Fruit fly (Drosophila melanogaster) whole organism, embryonic: Measurements from ENCODE around the gene cni.

Experiments used
- B-H2 ChIP-seq: fragments of 200-800 bp; sonication (Bioruptor generic); optimal IDR thresholded peaks from 2 replicates; lab custom pipeline; 2018; ENCODE audit warnings: missing biosample characterization, mild to moderate bottlenecking, missing genetic modification characterization
- CG10209 ChIP-seq: fragments of 200-800 bp; sonication (Bioruptor generic); optimal IDR thresholded peaks from 3 replicates; lab custom pipeline; 2017; ENCODE audit warnings: missing biosample characterization, mild to moderate bottlenecking, missing genetic modification characterization, missing genetic modification reagents
- CG11093 ChIP-seq: fragments of 200-800 bp; sonication (Bioruptor generic); IDR thresholded peaks from 3 replicates; pipeline ENCODE4 v1.3.6; 2022; ENCODE audit warnings: missing biosample characterization, missing genetic modification characterization
- CG11695 ChIP-seq: fragments of 200-800 bp; sonication (Bioruptor generic); IDR thresholded peaks from 3 replicates; pipeline ENCODE4 v1.3.6; 2022; ENCODE audit warnings: missing biosample characterization, missing genetic modification characterization
- CG12219 ChIP-seq: fragments of 200-800 bp; sonication (Bioruptor generic); optimal IDR thresholded peaks from 3 replicates; lab custom pipeline; 2018; ENCODE audit warnings: missing biosample characterization, mild to moderate bottlenecking, missing genetic modification characterization
- CG13296 ChIP-seq: fragments of 200-800 bp; sonication (Bioruptor generic); optimal IDR thresholded peaks from 3 replicates; lab custom pipeline; 2018; ENCODE audit warnings: missing biosample characterization, mild to moderate bottlenecking, missing genetic modification characterization
- CG17328 ChIP-seq: fragments of 200-800 bp; sonication (Bioruptor generic); IDR thresholded peaks from 2 replicates; pipeline ENCODE4 v1.3.6; 2022; ENCODE audit warnings: missing biosample characterization, missing genetic modification characterization
- CG17359 ChIP-seq: fragments of 200-800 bp; sonication (Bioruptor generic); optimal IDR thresholded peaks from 3 replicates; lab custom pipeline; 2018; ENCODE audit warnings: missing biosample characterization, mild to moderate bottlenecking, missing genetic modification characterization, moderate library complexity
- CG17612 ChIP-seq: fragments of 200-800 bp; sonication (Bioruptor generic); IDR thresholded peaks from 2 replicates; pipeline ENCODE4 v1.3.6; 2022; ENCODE audit warnings: missing biosample characterization, missing genetic modification characterization
- CG2712 ChIP-seq: fragments of 200-800 bp; optimal IDR thresholded peaks from 3 replicates; lab custom pipeline; 2019; ENCODE audit warnings: missing biosample characterization, mild to moderate bottlenecking, missing genetic modification characterization, moderate library complexity
- CG3065 ChIP-seq: fragments of 200-800 bp; sonication (Bioruptor generic); optimal IDR thresholded peaks from 2 replicates; lab custom pipeline; 2016; ENCODE audit warnings: missing biosample characterization, missing genetic modification characterization
- CG31224 ChIP-seq: fragments of 200-800 bp; sonication (Bioruptor generic); IDR thresholded peaks from 2 replicates; pipeline ENCODE4 v1.3.6; 2022; ENCODE audit warnings: missing biosample characterization, missing genetic modification characterization
- CG31365 ChIP-seq: fragments of 200-800 bp; sonication (Bioruptor generic); optimal IDR thresholded peaks from 2 replicates; lab custom pipeline; 2018; ENCODE audit warnings: missing biosample characterization, mild to moderate bottlenecking, missing genetic modification characterization
- CG3838 ChIP-seq: fragments of 200-800 bp; sonication (Bioruptor generic); optimal IDR thresholded peaks from 3 replicates; lab custom pipeline; 2016; ENCODE audit warnings: missing biosample characterization, missing genetic modification characterization
- CG4328 ChIP-seq: fragments of 200-800 bp; sonication (Bioruptor generic); optimal IDR thresholded peaks from 3 replicates; lab custom pipeline; 2017; ENCODE audit warnings: missing biosample characterization, missing genetic modification reagents, missing genetic modification characterization
- CG6813 ChIP-seq: fragments of 200-800 bp; sonication (Bioruptor generic); optimal IDR thresholded peaks from 2 replicates; lab custom pipeline; 2017; ENCODE audit warnings: missing biosample characterization, missing genetic modification characterization, mild to moderate bottlenecking, moderate library complexity, missing genetic modification reagents
- CkIIα-i1 ChIP-seq: fragments of 200-800 bp; sonication (Bioruptor generic); IDR thresholded peaks from 2 replicates; pipeline ENCODE4 v1.3.6; 2022; ENCODE audit warnings: missing biosample characterization, missing genetic modification characterization
- Doc3 ChIP-seq: fragments of 200-800 bp; sonication (Bioruptor generic); IDR thresholded peaks from 3 replicates; pipeline ENCODE4 v1.3.6; 2022; ENCODE audit warnings: missing biosample characterization, missing genetic modification characterization; ENCODE audit not compliant: partially characterized antibody
- Ets65A ChIP-seq: fragments of 200-800 bp; sonication (Bioruptor generic); peaks from one replicate; lab custom pipeline; 2016; ENCODE audit warnings: missing biosample characterization, missing genetic modification characterization
- HLH3B ChIP-seq: fragments of 200-800 bp; sonication (Bioruptor generic); IDR thresholded peaks from 2 replicates; pipeline ENCODE4 v1.3.6; 2022; ENCODE audit warnings: missing biosample characterization, missing genetic modification characterization
- Hr3 ChIP-seq: fragments of 200-800 bp; sonication (Bioruptor generic); optimal IDR thresholded peaks from 3 replicates; lab custom pipeline; 2016; ENCODE audit warnings: missing biosample characterization, missing genetic modification characterization
- Lpt ChIP-seq: fragments of >200 bp; optimal IDR thresholded peaks from 2 replicates; lab custom pipeline; 2018; ENCODE audit warnings: missing biosample characterization, missing genetic modification characterization
- Meics ChIP-seq: fragments of 200-800 bp; sonication (Bioruptor generic); optimal IDR thresholded peaks from 2 replicates; lab custom pipeline; 2017; ENCODE audit warnings: missing biosample characterization, mild to moderate bottlenecking, missing genetic modification characterization
- Mrtf ChIP-seq: fragments of 200-800 bp; sonication (Bioruptor generic); IDR thresholded peaks from 3 replicates; pipeline ENCODE4 v1.3.6; 2022; ENCODE audit warnings: missing biosample characterization, missing genetic modification characterization
- NC2α ChIP-seq: fragments of 200-800 bp; sonication (Bioruptor generic); optimal IDR thresholded peaks from 2 replicates; lab custom pipeline; 2016; ENCODE audit warnings: missing biosample characterization, missing genetic modification characterization
- Pdp1 ChIP-seq, 2 experiments: fragments of 200-800 bp; sonication (Bioruptor generic); optimal IDR thresholded peaks; 3 replicates each; lab custom pipeline; 2016; ENCODE audit warnings: missing biosample characterization in 2 of 2, missing genetic modification characterization in 2 of 2, mild to moderate bottlenecking in 1 of 2, moderate library complexity in 1 of 2
- Spps ChIP-seq: fragments of 200-800 bp; sonication (Bioruptor generic); optimal IDR thresholded peaks from 2 replicates; lab custom pipeline; 2018; ENCODE audit warnings: missing biosample characterization, mild to moderate bottlenecking, missing genetic modification characterization
- Stat92E ChIP-seq, 3 experiments: fragments of >200 bp in 2 of 3; fragments of 200-800 bp in 1 of 3; sonication (Bioruptor generic) in 1 of 3; optimal IDR thresholded peaks; 2 replicates each; lab custom pipeline; 2017 to 2019; ENCODE audit warnings: missing biosample characterization in 3 of 3, missing genetic modification characterization in 3 of 3, mild to moderate bottlenecking in 1 of 3, moderate library complexity in 1 of 3
- Tbp ChIP-seq: fragments of >200 bp; optimal IDR thresholded peaks from 2 replicates; lab custom pipeline; 2018; ENCODE audit warnings: missing biosample characterization, missing genetic modification characterization
- Xrp1 ChIP-seq: fragments of 200-800 bp; sonication (Bioruptor generic); IDR thresholded peaks from 2 replicates; pipeline ENCODE4 v1.3.6; 2022; ENCODE audit warnings: missing biosample characterization, missing genetic modification characterization
- ac ChIP-seq: fragments of 200-800 bp; sonication (Bioruptor generic); optimal IDR thresholded peaks from 3 replicates; lab custom pipeline; 2017; ENCODE audit warnings: missing biosample characterization, mild to moderate bottlenecking, missing genetic modification characterization
- bab2 ChIP-seq: fragments of 200-800 bp; sonication (Bioruptor generic); optimal IDR thresholded peaks from 2 replicates; lab custom pipeline; 2016; ENCODE audit warnings: missing biosample characterization, missing genetic modification characterization
- bbx ChIP-seq: fragments of 200-800 bp; sonication (Bioruptor generic); IDR thresholded peaks from 2 replicates; pipeline ENCODE4 v1.3.6; 2022; ENCODE audit warnings: missing biosample characterization, missing genetic modification characterization; ENCODE audit not compliant: partially characterized antibody
- cas ChIP-seq: fragments of 200-800 bp; sonication (Bioruptor generic); IDR thresholded peaks from 2 replicates; pipeline ENCODE4 v1.3.6; 2022; ENCODE audit warnings: missing biosample characterization, missing genetic modification characterization
- croc ChIP-seq: fragments of 200-800 bp; sonication (Bioruptor generic); conservative IDR thresholded peaks from 3 replicates; pipeline ENCODE4 v1.3.6; 2022; ENCODE audit warnings: missing biosample characterization, missing genetic modification characterization
- cwo ChIP-seq: fragments of 200-800 bp; sonication (Bioruptor generic); optimal IDR thresholded peaks from 3 replicates; lab custom pipeline; 2017; ENCODE audit warnings: missing biosample characterization, missing genetic modification characterization, mild to moderate bottlenecking, moderate library complexity, missing genetic modification reagents
- danr ChIP-seq: fragments of 200-800 bp; sonication (Bioruptor generic); IDR thresholded peaks from 2 replicates; pipeline ENCODE4 v1.3.6; 2022; ENCODE audit warnings: missing biosample characterization, missing genetic modification characterization
- disco-r ChIP-seq: fragments of 200-800 bp; sonication (Bioruptor generic); optimal IDR thresholded peaks from 2 replicates; lab custom pipeline; 2016; ENCODE audit warnings: missing biosample characterization, missing genetic modification characterization
- dm ChIP-seq: fragments of 200-800 bp; sonication (Bioruptor generic); optimal IDR thresholded peaks from 3 replicates; lab custom pipeline; 2016; ENCODE audit warnings: missing biosample characterization, missing genetic modification characterization
- ftz-f1 ChIP-seq: fragments of 200-800 bp; sonication (Bioruptor generic); optimal IDR thresholded peaks from 2 replicates; lab custom pipeline; 2016; ENCODE audit warnings: missing biosample characterization, missing genetic modification characterization
- gce ChIP-seq: fragments of 200-800 bp; sonication (Bioruptor generic); IDR thresholded peaks from 3 replicates; pipeline ENCODE4 v1.3.6; 2022; ENCODE audit warnings: missing biosample characterization, missing genetic modification characterization
- gem ChIP-seq: fragments of 200-800 bp; sonication (Bioruptor generic); optimal IDR thresholded peaks from 2 replicates; lab custom pipeline; 2019; ENCODE audit warnings: missing biosample characterization, mild to moderate bottlenecking, missing genetic modification characterization, moderate library complexity
- ham ChIP-seq: fragments of 200-800 bp; sonication (Bioruptor generic); IDR thresholded peaks from 2 replicates; pipeline ENCODE4 v1.3.6; 2022; ENCODE audit warnings: missing biosample characterization, missing genetic modification characterization
- hth ChIP-seq: fragments of >200 bp; optimal IDR thresholded peaks from 2 replicates; lab custom pipeline; 2017; ENCODE audit warnings: inconsistent platforms
- jumu ChIP-seq: fragments of 200-800 bp; sonication (Bioruptor generic); optimal IDR thresholded peaks from 3 replicates; lab custom pipeline; 2016; ENCODE audit warnings: missing biosample characterization, missing genetic modification characterization
- kah ChIP-seq: fragments of 200-800 bp; sonication (Bioruptor generic); optimal IDR thresholded peaks from 2 replicates; lab custom pipeline; 2018; ENCODE audit warnings: missing biosample characterization, mild to moderate bottlenecking, missing genetic modification characterization
- luna ChIP-seq: fragments of 200-800 bp; sonication (Bioruptor generic); optimal IDR thresholded peaks from 2 replicates; lab custom pipeline; 2016; ENCODE audit warnings: missing biosample characterization, missing genetic modification characterization
- mld ChIP-seq: fragments of 200-800 bp; sonication (Bioruptor generic); IDR thresholded peaks from 3 replicates; pipeline ENCODE4 v1.3.6; 2022; ENCODE audit warnings: missing biosample characterization, missing genetic modification characterization; ENCODE audit not compliant: partially characterized antibody
- seq ChIP-seq: fragments of 200-800 bp; sonication (Bioruptor generic); IDR thresholded peaks from 2 replicates; pipeline ENCODE4 v1.3.6; 2022; ENCODE audit warnings: missing biosample characterization, missing genetic modification characterization
- sug ChIP-seq: fragments of 200-800 bp; optimal IDR thresholded peaks from 2 replicates; lab custom pipeline; 2019; ENCODE audit warnings: missing biosample characterization, mild to moderate bottlenecking, missing genetic modification characterization, moderate library complexity
- tgo ChIP-seq: fragments of 200-800 bp; sonication (Bioruptor generic); IDR thresholded peaks from 3 replicates; pipeline ENCODE4 v1.3.6; 2022; ENCODE audit warnings: missing biosample characterization, missing genetic modification characterization
- unpg ChIP-seq: fragments of 200-800 bp; sonication (Bioruptor generic); optimal IDR thresholded peaks from 3 replicates; lab custom pipeline; 2018; ENCODE audit warnings: missing biosample characterization, mild to moderate bottlenecking, missing genetic modification characterization, moderate library complexity

The cni gene

DNA sequence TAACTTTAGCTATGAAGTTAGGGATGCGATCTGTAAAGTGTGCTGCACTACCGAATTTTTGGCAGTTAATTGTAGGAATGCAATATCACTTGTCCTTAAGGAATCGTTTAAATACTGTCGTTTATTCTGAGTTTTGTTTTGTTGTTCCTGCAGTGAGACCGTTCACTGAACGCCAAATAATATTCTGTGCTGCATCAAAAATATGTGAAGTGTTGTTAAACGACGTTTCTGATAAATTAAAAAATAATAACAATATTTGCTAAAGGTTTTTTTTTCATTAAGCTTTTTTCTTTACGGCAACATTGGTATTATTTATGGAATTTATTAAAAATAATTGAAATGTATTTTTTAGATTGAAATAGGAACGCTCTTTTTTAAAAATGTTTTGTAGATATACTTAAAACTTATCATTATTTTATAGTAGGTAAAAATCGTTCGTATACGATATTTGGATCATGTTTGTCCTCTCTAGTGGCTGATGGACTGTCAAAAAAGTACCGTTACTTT is 7.7 kb downstream of the cni start, which contains the start of gene GMF:
Gene GMF, minus strand, starts transcription at position 182 of the 507 bp plus-strand sequence.
- TF ChIP-seq hth (lab: Kevin White, UChicago), result no peak
- no peak for TF ChIP-seq Spps (tag; lab: Kevin White, UChicago)
- peak; percentile 39 for TF ChIP-seq Meics (GFP tag; lab: Kevin White, UChicago)
- no peak for TF ChIP-seq jumu (GFP tag; lab: Kevin White, UChicago)
- TF ChIP-seq CG3065, result peak; percentile 5
- TF ChIP-seq Ets65A, result peak; percentile 84
- peak; percentile 52; the same call in 1 of the 2 replicates for TF ChIP-seq CG17328 (GFP tag; lab: Robert Waterston, UW)
- TF ChIP-seq CG13296 (GFP tag; lab: Kevin White, UChicago), result peak; percentile 22
- TF ChIP-seq CG11695 (GFP tag; lab: Robert Waterston, UW), result no peak
- no peak; the same call in 1 of the 2 replicates for TF ChIP-seq bbx (GFP tag; lab: Robert Waterston, UW)
- TF ChIP-seq Pdp1 (GFP tag; optimal IDR thresholded peaks at IDR 0.05; lab: Kevin White, UChicago), result peak; percentile 5 to 29
- TF ChIP-seq B-H2 (GFP tag; lab: Kevin White, UChicago), result peak; percentile 62
- no peak for TF ChIP-seq CG11093 (GFP tag; lab: Robert Waterston, UW)
- no peak for TF ChIP-seq CG4328 (GFP tag; lab: Kevin White, UChicago)
- no peak for TF ChIP-seq Lpt
- no peak for TF ChIP-seq Mrtf (GFP tag; lab: Robert Waterston, UW)
- no peak for TF ChIP-seq CG31365
- TF ChIP-seq CkIIα-i1 (GFP tag; lab: Robert Waterston, UW), result no peak
- TF ChIP-seq tgo (GFP tag; lab: Robert Waterston, UW), result no peak
- TF ChIP-seq Hr3 (GFP tag; lab: Kevin White, UChicago), result peak; percentile 37
- no peak for TF ChIP-seq danr (GFP tag; lab: Robert Waterston, UW)
- TF ChIP-seq CG10209, result peak; percentile 10
- TF ChIP-seq cwo (GFP tag; lab: Kevin White, UChicago), result no peak
- TF ChIP-seq HLH3B (GFP tag; lab: Robert Waterston, UW), result no peak
- no peak for TF ChIP-seq luna (GFP tag; lab: Kevin White, UChicago)
- TF ChIP-seq mld (GFP tag; lab: Robert Waterston, UW), result no peak
- TF ChIP-seq gem (tag; lab: Kevin White, UChicago), result peak; percentile 74
- no peak for TF ChIP-seq CG6813
- TF ChIP-seq CG31224, result no peak
- no peak for TF ChIP-seq croc (GFP tag; lab: Robert Waterston, UW)
- TF ChIP-seq CG17612, result no peak
- no peak for TF ChIP-seq CG3838 (GFP tag; lab: Kevin White, UChicago)
- peak; percentile 43 for TF ChIP-seq sug
- TF ChIP-seq ac, result no peak
- TF ChIP-seq kah (GFP tag; lab: Kevin White, UChicago), result no peak
- TF ChIP-seq CG2712 (tag; lab: Kevin White, UChicago), result peak; percentile 68
- no peak for TF ChIP-seq cas
- TF ChIP-seq ftz-f1 (GFP tag; lab: Kevin White, UChicago), result no peak
- TF ChIP-seq disco-r (GFP tag; lab: Kevin White, UChicago), result no peak
- no peak for TF ChIP-seq gce (GFP tag; lab: Robert Waterston, UW)
- TF ChIP-seq Tbp, result no peak
- no peak for TF ChIP-seq seq (GFP tag; lab: Robert Waterston, UW)
- no peak for TF ChIP-seq NC2α
- TF ChIP-seq bab2 (GFP tag; lab: Kevin White, UChicago), result no peak
- no peak for TF ChIP-seq CG12219 (GFP tag; lab: Kevin White, UChicago)
- no peak for TF ChIP-seq Stat92E (GFP tag; optimal IDR thresholded peaks at IDR 0.05; lab: Kevin White, UChicago)
- TF ChIP-seq CG17359, result peak; percentile 14
- peak; percentile 40 for TF ChIP-seq unpg (GFP tag; lab: Kevin White, UChicago)
- TF ChIP-seq Doc3 (GFP tag; lab: Robert Waterston, UW), result no peak
- TF ChIP-seq Xrp1 (GFP tag; lab: Robert Waterston, UW), result peak; percentile 55
- TF ChIP-seq ham (GFP tag; lab: Robert Waterston, UW), result no peak
- no peak for TF ChIP-seq dm
